Fruit fly (Drosophila melanogaster): ENCODE results near the gene Atxn7.

Gene Atxn7

DNA sequence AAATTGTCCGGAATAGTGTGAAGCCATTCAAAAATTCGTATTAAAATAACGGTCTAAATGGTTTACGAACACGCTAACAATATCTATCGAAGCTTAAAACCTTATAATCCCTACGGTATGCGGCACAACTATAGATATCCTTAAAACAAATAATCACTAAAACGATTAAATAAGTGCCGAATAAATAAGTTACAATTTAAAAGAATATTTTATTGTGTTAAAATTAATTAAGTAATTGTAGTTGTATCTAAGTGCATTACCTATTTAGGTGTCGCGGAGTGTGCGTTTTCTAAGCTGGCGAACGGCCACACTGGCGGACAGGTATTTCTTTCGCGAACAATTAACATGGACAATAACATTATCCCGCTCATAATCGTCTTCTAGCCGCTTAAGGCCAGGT, 5.2 kb downstream of the Atxn7 start, which contains the start of gene Eogt (continued):
- TF ChIP-seq CG31224 (GFP tag; IDR thresholded peaks at IDR 0.05) (peak; percentile 90), YL-1 (GFP tag; optimal IDR thresholded peaks at IDR 0.05) (peak; percentile 76), Fer2 (tag; optimal IDR thresholded peaks at IDR 0.05) (peak; percentile 85), CG6654 (GFP tag; optimal IDR thresholded peaks at IDR 0.05) (peak; percentile 70), jumu (GFP tag; optimal IDR thresholded peaks at IDR 0.05) (peak; percentile 53), slp2 (GFP tag; optimal IDR thresholded peaks at IDR 0.05) (peak; percentile 63), cato (GFP tag; optimal IDR thresholded peaks at IDR 0.05; ENCODE audit: borderline replicate concordance) (peak; percentile 87), otp (GFP tag; IDR thresholded peaks at IDR 0.05) (peak; percentile 96), CoRest (tag; optimal IDR thresholded peaks at IDR 0.05) (peak; percentile 97), Fer3 (tag; optimal IDR thresholded peaks at IDR 0.05) (peak; percentile 89), sima (GFP tag; optimal IDR thresholded peaks at IDR 0.05) (no peak), twi (tag; optimal IDR thresholded peaks at IDR 0.05) (peak; percentile 90), CG33557 (GFP tag; optimal IDR thresholded peaks at IDR 0.05) (peak; percentile 92), Sox100B (GFP tag; optimal IDR thresholded peaks at IDR 0.05) (peak; percentile 79), CG14860 (GFP tag; IDR thresholded peaks at IDR 0.05; ENCODE audit: partially characterized antibody) (no peak), CG12155 (GFP tag; optimal IDR thresholded peaks at IDR 0.05) (peak; percentile 90), stwl (tag; optimal IDR thresholded peaks at IDR 0.05) (peak; percentile 72), CG7928 (GFP tag; optimal IDR thresholded peaks at IDR 0.05) (peak; percentile 59), p53 (GFP tag; optimal IDR thresholded peaks at IDR 0.05) (peak; percentile 23), tx (GFP tag; optimal IDR thresholded peaks at IDR 0.05) (peak; percentile 37), so (GFP tag; IDR thresholded peaks at IDR 0.05) (peak; percentile 94), h (optimal IDR thresholded peaks at IDR 0.05) (no peak), CG7786 (GFP tag; optimal IDR thresholded peaks at IDR 0.05) (peak; percentile 55), CG7556 (GFP tag; optimal IDR thresholded peaks at IDR 0.05) (peak; percentile 89), CG30431 (GFP tag; optimal IDR thresholded peaks at IDR 0.05) (peak; percentile 93), zf30C (GFP tag; optimal IDR thresholded peaks at IDR 0.05) (no peak), H15 (GFP tag; IDR thresholded peaks at IDR 0.05) (peak; percentile 95), fd96Cb (tag; optimal IDR thresholded peaks at IDR 0.05) (peak; percentile 93), CG10565 (GFP tag; optimal IDR thresholded peaks at IDR 0.05) (peak; percentile 54), NfI (GFP tag; optimal IDR thresholded peaks at IDR 0.05) (peak; percentile 91), br (optimal IDR thresholded peaks at IDR 0.05) (no peak), GATAe (GFP tag; conservative IDR thresholded peaks at IDR 0.05) (peak; percentile 82), Dfd (GFP tag; optimal IDR thresholded peaks at IDR 0.05) (peak in 1 of 2 experiments; percentile 63), Spps (tag; optimal IDR thresholded peaks at IDR 0.05) (peak; percentile 85), sisA (GFP tag; IDR thresholded peaks at IDR 0.05) (peak; percentile 96), CG7963 (GFP tag; IDR thresholded peaks at IDR 0.05; ENCODE audit: partially characterized antibody) (no peak), CG3838 (GFP tag; optimal IDR thresholded peaks at IDR 0.05) (peak; percentile 74), CG31365 (tag; optimal IDR thresholded peaks at IDR 0.05) (peak; percentile 49), lilli (GFP tag; optimal IDR thresholded peaks at IDR 0.05) (peak; percentile 92), CG12071 (GFP tag; optimal IDR thresholded peaks at IDR 0.05) (peak; percentile 56), Hmr (GFP tag; optimal IDR thresholded peaks at IDR 0.05) (peak; percentile 93), CG12299 (tag; optimal IDR thresholded peaks at IDR 0.05) (peak; percentile 88), CG4820 (GFP tag; optimal IDR thresholded peaks at IDR 0.05) (peak; percentile 91), pho (GFP tag; optimal IDR thresholded peaks at IDR 0.05) (peak; percentile 76), CG6854 (GFP tag; optimal IDR thresholded peaks at IDR 0.05) (peak; percentile 51), H2.0 (GFP tag; IDR thresholded peaks at IDR 0.05) (peak; percentile 98), ftz-f1 (GFP tag; optimal IDR thresholded peaks at IDR 0.05) (no peak), zfh1 (GFP tag; IDR thresholded peaks at IDR 0.05) (peak; percentile 98), MESR4 (GFP tag; optimal IDR thresholded peaks at IDR 0.05) (no peak), lov (optimal IDR thresholded peaks at IDR 0.05) (no peak), lov (GFP tag; IDR thresholded peaks at IDR 0.05) (peak; percentile 96), Hr3 (GFP tag; optimal IDR thresholded peaks at IDR 0.05) (peak; percentile 94)

Data from whole organism, embryonic.